Worm (Caenorhabditis elegans): ENCODE measurements around the gene D2024.18.

DNA sequence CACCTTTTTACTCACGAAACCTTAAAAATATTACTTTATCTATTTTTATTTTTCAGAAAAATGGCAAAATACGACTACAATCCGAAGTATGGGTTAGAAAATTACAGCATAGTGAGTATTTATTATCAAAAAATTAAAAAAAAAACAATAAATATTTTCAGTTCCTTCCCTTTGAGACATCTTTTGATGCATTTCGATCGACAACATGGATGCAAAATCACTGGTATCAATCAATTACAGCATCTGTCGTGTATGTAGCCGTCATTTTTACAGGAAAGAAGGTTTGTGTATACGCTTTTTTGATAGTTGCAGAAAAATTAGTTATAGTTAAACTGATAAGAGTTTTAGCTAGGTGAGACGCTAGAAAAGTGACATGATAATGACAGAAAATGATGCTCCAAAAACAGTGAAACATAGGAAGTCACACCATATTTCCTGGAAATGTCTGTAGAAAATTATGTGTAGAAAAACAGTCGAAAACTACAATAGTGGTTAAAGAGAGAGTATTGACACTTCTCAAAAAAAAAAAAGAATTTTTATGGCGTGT lies 12.5 kb upstream of the D2024.18 start, which contains the start of gene elo-3:
- TF ChIP-seq dao-5 (tag; optimal IDR thresholded peaks at IDR 0.05) (no peak), W03F9.2 (tag; optimal IDR thresholded peaks at IDR 0.05) (no peak)

All from whole organism, L4/young adult.